Worm (Caenorhabditis elegans) whole organism, late embryonic: Measurements from ENCODE around the gene F53F8.7.

Experiments used
- ama-1 ChIP-seq: fragments of 150-350 bp; optimal IDR thresholded peaks from 2 replicates; lab custom pipeline; 2014
- ceh-22 ChIP-seq: sonication (generic microtip); optimal IDR thresholded peaks from 2 replicates; lab custom pipeline; 2017; ENCODE audit warnings: missing biosample characterization, missing genetic modification characterization
- ceh-45 ChIP-seq: fragments of 200-800 bp; sonication (Bioruptor generic); IDR thresholded peaks from 2 replicates; pipeline ENCODE4 v1.3.6; 2022; ENCODE audit warnings: missing genetic modification reagents, missing genetic modification characterization, missing compliant biosample characterization
- dve-1 ChIP-seq: sonication (generic microtip); optimal IDR thresholded peaks from 2 replicates; lab custom pipeline; 2017; ENCODE audit warnings: antibody characterized with exemption, mild to moderate bottlenecking, missing genetic modification characterization, missing compliant biosample characterization
- pat-9 ChIP-seq: fragments of 200-800 bp; sonication (Bioruptor generic); optimal IDR thresholded peaks from 2 replicates; lab custom pipeline; 2018; ENCODE audit warnings: mild to moderate bottlenecking, missing genetic modification characterization, moderate library complexity, missing compliant biosample characterization
- pha-4 ChIP-seq: fragments of 150-350 bp; optimal IDR thresholded peaks from 2 replicates; lab custom pipeline; 2018; ENCODE audit warnings: missing biosample characterization, missing genetic modification reagents, missing genetic modification characterization
- pqm-1 ChIP-seq: sonication (generic microtip); optimal IDR thresholded peaks from 2 replicates; lab custom pipeline; 2016; ENCODE audit warnings: missing genetic modification characterization, missing compliant biosample characterization
- ztf-16 ChIP-seq: sonication (generic microtip); optimal IDR thresholded peaks from 2 replicates; lab custom pipeline; 2017; ENCODE audit warnings: missing genetic modification characterization, missing compliant biosample characterization

DNA sequence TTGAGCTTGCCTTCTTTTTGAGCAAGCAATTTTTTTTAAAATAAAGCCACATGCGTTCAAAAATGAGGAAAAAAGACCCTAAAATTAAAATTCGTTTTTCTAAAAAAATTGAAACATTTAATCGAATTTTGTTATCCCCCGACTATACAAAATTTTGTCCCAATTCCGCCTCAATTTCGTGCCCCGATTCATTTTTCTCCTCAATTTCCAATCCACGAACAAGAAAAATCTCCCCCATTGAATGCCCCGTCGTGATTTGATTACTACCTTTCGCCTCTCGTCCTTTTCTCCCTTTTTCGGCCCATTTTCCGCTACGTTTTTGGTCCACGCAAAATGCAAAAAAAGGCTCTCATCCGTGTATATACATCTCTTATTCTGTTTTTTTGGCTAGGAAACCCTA, 46.2 kb downstream of the F53F8.7 start:
- TF ChIP-seq ceh-22 (tag; lab: Kevin White, UChicago): no peak
- no peak for TF ChIP-seq ceh-45 (GFP tag; lab: Robert Waterston, UW)
- no peak for TF ChIP-seq pqm-1 (tag; lab: Kevin White, UChicago)
- TF ChIP-seq ztf-16: no peak
- no peak for TF ChIP-seq ama-1
- TF ChIP-seq pat-9 (tag; lab: Kevin White, UChicago): no peak
- TF ChIP-seq dve-1 (tag; lab: Kevin White, UChicago): no peak
- TF ChIP-seq pha-4: no peak
